Fruit fly (Drosophila melanogaster): ENCODE results near the gene plh.

plh gene

dm6 chr3R:4955152-4955551 lies 55.7 kb downstream of the plh start, which contains the start of gene Jhbp3:
Gene Jhbp3, minus strand, starts transcription at chr3R:4955252.
- TF ChIP-seq Trl (optimal IDR thresholded peaks at IDR 0.05) = peak in 1 of 2 experiments; percentile 27
- no peak for TF ChIP-seq Trl (GFP tag; optimal IDR thresholded peaks at IDR 0.05)
- TF ChIP-seq pros (GFP tag; optimal IDR thresholded peaks at IDR 0.05) = peak; percentile 25
- peak; percentile 76 for TF ChIP-seq CG1832 (GFP tag; optimal IDR thresholded peaks at IDR 0.05)
- no peak for TF ChIP-seq CG1647 (GFP tag; optimal IDR thresholded peaks at IDR 0.05)
- no peak for TF ChIP-seq tin (GFP tag; optimal IDR thresholded peaks at IDR 0.05)
- 0 out of 2 replicates have a peak, but pooled peaks have one; percentile 7 for TF ChIP-seq crol (GFP tag; IDR thresholded peaks at IDR 0.05)
- no peak for TF ChIP-seq Ada2b (GFP tag; IDR thresholded peaks at IDR 0.05)
- TF ChIP-seq CG17612 (GFP tag; IDR thresholded peaks at IDR 0.05) = no peak
- TF ChIP-seq nom (GFP tag; optimal IDR thresholded peaks at IDR 0.05) = no peak
- no peak for TF ChIP-seq corto (GFP tag; optimal IDR thresholded peaks at IDR 0.05)
- TF ChIP-seq sob (GFP tag; IDR thresholded peaks at IDR 0.05) = no peak
- no peak for TF ChIP-seq CG13296 (GFP tag; optimal IDR thresholded peaks at IDR 0.05)
- TF ChIP-seq Deaf1 (tag; optimal IDR thresholded peaks at IDR 0.05) = peak; percentile 19
- TF ChIP-seq Dfd (GFP tag; optimal IDR thresholded peaks at IDR 0.05) = no peak

- TF ChIP-seq Bteb2 (GFP tag; optimal IDR thresholded peaks at IDR 0.05) (peak; percentile 58), Max (GFP tag; optimal IDR thresholded peaks at IDR 0.05) (peak; percentile 67), repo (GFP tag; optimal IDR thresholded peaks at IDR 0.05) (peak; percentile 57), CG9437 (GFP tag; optimal IDR thresholded peaks at IDR 0.05) (peak; percentile 79), disco-r (GFP tag; optimal IDR thresholded peaks at IDR 0.05) (peak; percentile 19), CG4707 (GFP tag; optimal IDR thresholded peaks at IDR 0.05) (no peak), CG4404 (GFP tag; IDR thresholded peaks at IDR 0.05) (no peak), CG2712 (tag; optimal IDR thresholded peaks at IDR 0.05) (peak; percentile 69), CG3726 (GFP tag; IDR thresholded peaks at IDR 0.05) (no peak), tio (GFP tag; optimal IDR thresholded peaks at IDR 0.05) (peak; percentile 50), Atf6 (GFP tag; IDR thresholded peaks at IDR 0.05) (no peak), grn (GFP tag; optimal IDR thresholded peaks at IDR 0.05) (peak; percentile 65), Sry-β (GFP tag; optimal IDR thresholded peaks at IDR 0.05) (peak; percentile 13), dmrt11E (tag; optimal IDR thresholded peaks at IDR 0.05) (peak; percentile 38), CG7556 (GFP tag; optimal IDR thresholded peaks at IDR 0.05) (peak; percentile 9), CG30403 (GFP tag; optimal IDR thresholded peaks at IDR 0.05) (peak; percentile 79), CG10147 (GFP tag; optimal IDR thresholded peaks at IDR 0.05) (no peak), ATbp (GFP tag; optimal IDR thresholded peaks at IDR 0.05) (peak; percentile 9), zen2 (GFP tag; IDR thresholded peaks at IDR 0.05; ENCODE audit: partially characterized antibody) (no peak), CG12071 (GFP tag; optimal IDR thresholded peaks at IDR 0.05) (no peak), CG33213 (GFP tag; optimal IDR thresholded peaks at IDR 0.05) (peak; percentile 95), Mrtf (GFP tag; IDR thresholded peaks at IDR 0.05) (no peak), CG12236 (GFP tag; optimal IDR thresholded peaks at IDR 0.05) (peak; percentile 49), CG12155 (GFP tag; optimal IDR thresholded peaks at IDR 0.05) (peak; percentile 68), B-H2 (GFP tag; optimal IDR thresholded peaks at IDR 0.05) (peak; percentile 64), Lim3 (GFP tag; IDR thresholded peaks at IDR 0.05) (no peak), Vsx1 (GFP tag; optimal IDR thresholded peaks at IDR 0.05) (no peak), Spps (tag; optimal IDR thresholded peaks at IDR 0.05) (no peak), p53 (GFP tag; optimal IDR thresholded peaks at IDR 0.05) (peak; percentile 84), CG5245 (GFP tag; optimal IDR thresholded peaks at IDR 0.05) (peak; percentile 25), CG1647 (GFP tag; optimal IDR thresholded peaks at IDR 0.05) (peak; percentile 68), CG15269 (tag; optimal IDR thresholded peaks at IDR 0.05) (peak; percentile 40), CkIIα-i1 (GFP tag; IDR thresholded peaks at IDR 0.05) (no peak), CG1024 (GFP tag; IDR thresholded peaks at IDR 0.05) (no peak), vnd (GFP tag; IDR thresholded peaks at IDR 0.05; ENCODE audit: partially characterized antibody) (no peak), CG12769 (tag; optimal IDR thresholded peaks at IDR 0.05) (peak; percentile 75), Jarid2 (GFP tag; optimal IDR thresholded peaks at IDR 0.05) (peak; percentile 53)
Observed at dm6 chr3R:4952571-4952929, 58.3 kb downstream of the plh start, which contains the start of gene Ubc6. Gene Ubc6, minus strand, starts transcription at chr3R:4952682.
